Worm (Caenorhabditis elegans) whole organism, L4 larva: ENCODE measurements around the gene ZK856.4.
"Not testable (repeated sequence)": the region's sequence is repeated elsewhere in the genome, so short reads cannot be mapped to it uniquely, and the experiment has no call there.

ENCODE experiments used
- lir-3 ChIP-seq: sonication (generic microtip); optimal IDR thresholded peaks from 2 replicates; lab custom pipeline; 2016; ENCODE audit warnings: mild to moderate bottlenecking, missing genetic modification characterization, missing compliant biosample characterization
- nhr-28 ChIP-seq: fragments of 150-350 bp; optimal IDR thresholded peaks from 2 replicates; lab custom pipeline; 2014; ENCODE audit warnings: missing biosample characterization, missing genetic modification characterization
- snpc-4 ChIP-seq: fragments of 150-350 bp; optimal IDR thresholded peaks from 2 replicates; lab custom pipeline; 2014; ENCODE audit warnings: missing biosample characterization, missing genetic modification characterization

DNA sequence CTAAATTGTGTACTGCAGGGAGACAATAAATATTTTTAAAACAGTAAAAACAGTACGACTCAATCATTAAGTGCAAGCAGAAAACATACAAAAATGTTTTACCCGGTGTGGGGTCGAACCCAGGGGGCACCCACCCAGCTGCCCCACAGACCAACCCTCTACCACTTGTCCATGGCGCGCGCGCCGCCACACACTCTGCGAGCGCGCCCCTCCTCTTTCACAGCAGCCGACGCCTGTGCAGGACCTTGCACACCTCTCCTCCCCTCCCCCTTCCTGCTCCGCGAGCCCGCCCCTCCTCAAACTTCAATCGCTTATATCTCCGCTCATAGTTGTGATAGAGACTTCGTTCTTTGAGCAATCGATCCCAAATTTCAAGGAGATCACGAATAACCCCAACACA is 44.5 kb upstream of the ZK856.4 start:
- not testable (repeated sequence) for TF ChIP-seq snpc-4 (tag; lab: Kevin White, UChicago); lir-3 (tag; lab: Kevin White, UChicago); nhr-28
